Worm (Caenorhabditis elegans) whole organism, early embryonic: ENCODE data around the gene lys-10.

Experiments used
- B0310.2 ChIP-seq: sonication (generic microtip); optimal IDR thresholded peaks from 2 replicates; lab custom pipeline; 2016; ENCODE audit warnings: mild to moderate bottlenecking, missing genetic modification characterization, missing compliant biosample characterization
- F13C5.2 ChIP-seq: sonication (generic microtip); optimal IDR thresholded peaks from 2 replicates; lab custom pipeline; 2017; ENCODE audit warnings: mild to moderate bottlenecking, missing genetic modification characterization, inconsistent platforms, missing compliant biosample characterization
- aly-1 ChIP-seq: sonication (generic microtip); optimal IDR thresholded peaks from 2 replicates; lab custom pipeline; 2016; ENCODE audit warnings: missing genetic modification characterization, missing compliant biosample characterization
- ama-1 ChIP-seq: fragments of 150-350 bp; optimal IDR thresholded peaks from 2 replicates; lab custom pipeline; 2014
- ceh-13 ChIP-seq: fragments of 200-800 bp; sonication (Bioruptor generic); optimal IDR thresholded peaks from 2 replicates; lab custom pipeline; 2018; ENCODE audit warnings: mild to moderate bottlenecking, missing genetic modification characterization, missing compliant biosample characterization
- ceh-36 ChIP-seq: sonication (generic microtip); optimal IDR thresholded peaks from 2 replicates; lab custom pipeline; 2016; ENCODE audit warnings: missing genetic modification characterization, inconsistent platforms, missing compliant biosample characterization
- ets-7 ChIP-seq: sonication (generic microtip); optimal IDR thresholded peaks from 2 replicates; lab custom pipeline; 2016; ENCODE audit warnings: missing genotype, missing genetic modification characterization, missing compliant biosample characterization
- flt-1 ChIP-seq: fragments of 200-800 bp; sonication (Bioruptor generic); IDR thresholded peaks from 2 replicates; pipeline ENCODE4 v1.3.6; 2022; ENCODE audit warnings: missing genetic modification characterization, missing compliant biosample characterization
- hmbx-1 ChIP-seq: sonication (generic microtip); optimal IDR thresholded peaks from 2 replicates; lab custom pipeline; 2016; ENCODE audit warnings: mild to moderate bottlenecking, missing genetic modification characterization, missing compliant biosample characterization
- hmg-4 ChIP-seq: fragments of 200-800 bp; sonication (Bioruptor generic); optimal IDR thresholded peaks from 2 replicates; lab custom pipeline; 2018; ENCODE audit warnings: mild to moderate bottlenecking, missing genetic modification characterization, missing compliant biosample characterization
- hnd-1 ChIP-seq: sonication (generic microtip); optimal IDR thresholded peaks from 2 replicates; lab custom pipeline; 2016; ENCODE audit warnings: missing genetic modification characterization, missing compliant biosample characterization
- pes-1 ChIP-seq: fragments of 200-800 bp; sonication (Bioruptor generic); IDR thresholded peaks from 2 replicates; pipeline ENCODE4 v1.3.6; 2022; ENCODE audit warnings: missing genetic modification reagents, missing genetic modification characterization, missing compliant biosample characterization
- scrt-1 ChIP-seq: fragments of 200-800 bp; sonication (Bioruptor generic); IDR thresholded peaks from 2 replicates; pipeline ENCODE4 v1.3.6; 2022; ENCODE audit warnings: missing genetic modification characterization, missing compliant biosample characterization
- sea-1 ChIP-seq: fragments of 200-800 bp; sonication (Bioruptor generic); conservative IDR thresholded peaks from 2 replicates; pipeline ENCODE4 v1.3.6; 2022; ENCODE audit warnings: missing genetic modification characterization, missing compliant biosample characterization
- tbx-11 ChIP-seq: fragments of 200-800 bp; sonication (Bioruptor generic); IDR thresholded peaks from 2 replicates; pipeline ENCODE4 v1.3.6; 2022; ENCODE audit warnings: missing genetic modification characterization, missing compliant biosample characterization
- tbx-37 ChIP-seq: fragments of 200-800 bp; sonication (Bioruptor generic); conservative IDR thresholded peaks from 2 replicates; pipeline ENCODE4 v1.3.6; 2022; ENCODE audit warnings: missing genetic modification reagents, missing genetic modification characterization, missing compliant biosample characterization
- tra-4 ChIP-seq: sonication (generic microtip); optimal IDR thresholded peaks from 2 replicates; lab custom pipeline; 2017; ENCODE audit warnings: missing genetic modification characterization, missing compliant biosample characterization

Gene lys-10

DNA sequence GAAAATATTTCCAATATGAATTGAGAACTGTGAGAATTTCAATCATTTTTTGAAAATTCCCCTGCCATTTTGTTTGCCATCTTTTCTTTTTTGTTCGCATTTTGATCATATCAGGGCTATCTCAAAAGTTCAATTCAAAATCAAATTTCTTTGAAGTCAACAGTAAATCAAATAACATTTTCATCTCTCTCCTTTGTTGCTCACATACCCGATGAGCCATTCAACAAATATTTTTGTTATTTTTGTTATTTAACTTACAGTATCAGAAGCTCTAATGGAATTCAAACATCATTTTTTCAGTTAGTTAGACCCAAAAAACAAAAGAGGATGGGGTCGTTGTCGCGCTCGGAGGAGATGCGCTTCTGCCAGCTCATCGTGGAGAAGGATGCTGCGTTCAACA is 29.0 kb upstream of the lys-10 start, which contains the start of gene vha-5:
Gene vha-5, plus strand, starts transcription at position 301 of the 400 bp plus-strand sequence.
- TF ChIP-seq ama-1 (no peak), ceh-36 (tag; lab: Kevin White, UChicago) (no peak), tbx-37 (GFP tag; lab: Robert Waterston, UW) (no peak), tra-4 (no peak), scrt-1 (no peak), hmg-4 (GFP tag; lab: Kevin White, UChicago) (no peak), tbx-11 (GFP tag; lab: Robert Waterston, UW) (no peak), hnd-1 (tag; lab: Kevin White, UChicago) (no peak), F13C5.2 (tag; lab: Kevin White, UChicago) (no peak), aly-1 (tag; lab: Kevin White, UChicago) (no peak), pes-1 (GFP tag; lab: Robert Waterston, UW) (no peak), ceh-13 (GFP tag; lab: Kevin White, UChicago) (no peak), ets-7 (tag; lab: Kevin White, UChicago) (no peak), flt-1 (GFP tag; lab: Robert Waterston, UW) (no peak), hmbx-1 (tag; lab: Kevin White, UChicago) (no peak), B0310.2 (tag; lab: Kevin White, UChicago) (no peak)

DNA sequence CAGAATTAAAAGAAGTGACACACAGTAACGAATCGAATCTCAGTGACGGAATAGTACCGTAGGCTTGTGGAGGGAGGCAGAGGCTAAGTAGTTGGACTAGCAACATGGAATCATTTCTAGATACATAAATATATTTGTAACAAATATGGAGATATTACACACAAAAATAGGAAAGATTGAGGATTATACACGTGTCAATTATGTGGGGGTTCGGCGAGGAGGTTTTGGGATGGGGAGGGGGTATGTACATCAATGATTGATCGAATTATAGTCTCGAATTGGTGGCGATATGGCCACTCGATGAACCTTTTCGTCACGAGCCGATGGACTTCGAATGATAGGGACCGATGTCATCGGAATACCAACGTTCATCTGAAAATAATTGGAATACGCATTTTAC is 25.2 kb upstream of the lys-10 start:
- no peak for TF ChIP-seq ceh-36 (tag; lab: Kevin White, UChicago)
- TF ChIP-seq tra-4: no peak
- TF ChIP-seq ets-7 (tag; lab: Kevin White, UChicago): no peak
- no peak for TF ChIP-seq tbx-37 (GFP tag; lab: Robert Waterston, UW)

DNA sequence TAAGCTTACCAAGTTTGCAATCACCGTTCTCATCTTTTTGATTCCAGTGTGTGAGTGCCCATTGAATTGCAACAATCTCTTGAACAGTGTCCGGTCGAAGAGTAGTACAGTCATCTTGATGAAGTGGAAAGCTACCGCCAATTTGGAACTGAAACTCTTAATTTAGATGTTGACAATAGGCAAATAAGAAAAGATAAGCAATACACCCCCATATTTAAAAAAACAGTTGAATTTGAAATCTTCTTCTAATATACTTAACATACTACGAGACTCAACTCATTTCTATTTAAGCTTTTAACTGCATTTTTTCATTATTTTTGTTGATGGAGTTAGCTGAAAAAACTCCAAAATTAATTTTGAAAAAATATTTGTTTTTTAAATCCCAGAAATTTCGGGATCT is 20.5 kb upstream of the lys-10 start:
- TF ChIP-seq hmg-4 (GFP tag; lab: Kevin White, UChicago): no peak
- no peak for TF ChIP-seq ceh-36 (tag; lab: Kevin White, UChicago)
- no peak for TF ChIP-seq tra-4
- TF ChIP-seq flt-1 (GFP tag; lab: Robert Waterston, UW): no peak
- no peak for TF ChIP-seq B0310.2 (tag; lab: Kevin White, UChicago)
- TF ChIP-seq F13C5.2 (tag; lab: Kevin White, UChicago): no peak
- TF ChIP-seq ama-1: no peak
- no peak for TF ChIP-seq pes-1 (GFP tag; lab: Robert Waterston, UW)
- TF ChIP-seq aly-1 (tag; lab: Kevin White, UChicago): no peak
- no peak for TF ChIP-seq hnd-1 (tag; lab: Kevin White, UChicago)
- TF ChIP-seq tbx-11 (GFP tag; lab: Robert Waterston, UW): no peak
- TF ChIP-seq tbx-37 (GFP tag; lab: Robert Waterston, UW): no peak
- TF ChIP-seq ets-7 (tag; lab: Kevin White, UChicago): no peak
- no peak for TF ChIP-seq hmbx-1 (tag; lab: Kevin White, UChicago)
- no peak for TF ChIP-seq sea-1

DNA sequence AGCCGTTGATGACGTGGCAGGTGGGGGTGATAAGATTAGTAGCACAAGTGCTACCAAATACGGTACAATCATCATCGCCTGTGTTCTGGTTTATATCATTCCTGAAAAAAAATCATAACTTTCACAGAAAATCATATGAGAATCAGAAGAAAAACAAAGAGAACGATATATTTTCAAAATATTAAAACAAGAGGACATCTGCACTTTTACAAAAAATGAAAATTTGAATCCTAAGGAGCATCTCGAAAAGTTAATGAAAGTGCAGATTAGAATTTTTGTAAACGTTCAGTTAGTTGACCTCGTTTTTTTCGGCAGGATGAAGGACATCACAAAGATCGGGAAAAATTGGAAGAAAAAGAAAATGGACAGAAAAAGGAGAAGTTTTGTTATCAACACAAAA is 19.8 kb upstream of the lys-10 start, which contains the start of gene F35H10.10:
Gene F35H10.10, minus strand, starts transcription at position 101 of the 400 bp plus-strand sequence.
- no peak for TF ChIP-seq pes-1 (GFP tag; lab: Robert Waterston, UW)
- TF ChIP-seq tbx-37 (GFP tag; lab: Robert Waterston, UW): no peak
- no peak for TF ChIP-seq tra-4
- TF ChIP-seq scrt-1: no peak
- no peak for TF ChIP-seq ceh-13 (GFP tag; lab: Kevin White, UChicago)
- no peak for TF ChIP-seq tbx-11 (GFP tag; lab: Robert Waterston, UW)
- no peak for TF ChIP-seq sea-1
- TF ChIP-seq hmg-4 (GFP tag; lab: Kevin White, UChicago): no peak
- TF ChIP-seq ets-7 (tag; lab: Kevin White, UChicago): no peak
- TF ChIP-seq B0310.2 (tag; lab: Kevin White, UChicago): no peak
- no peak for TF ChIP-seq aly-1 (tag; lab: Kevin White, UChicago)

DNA sequence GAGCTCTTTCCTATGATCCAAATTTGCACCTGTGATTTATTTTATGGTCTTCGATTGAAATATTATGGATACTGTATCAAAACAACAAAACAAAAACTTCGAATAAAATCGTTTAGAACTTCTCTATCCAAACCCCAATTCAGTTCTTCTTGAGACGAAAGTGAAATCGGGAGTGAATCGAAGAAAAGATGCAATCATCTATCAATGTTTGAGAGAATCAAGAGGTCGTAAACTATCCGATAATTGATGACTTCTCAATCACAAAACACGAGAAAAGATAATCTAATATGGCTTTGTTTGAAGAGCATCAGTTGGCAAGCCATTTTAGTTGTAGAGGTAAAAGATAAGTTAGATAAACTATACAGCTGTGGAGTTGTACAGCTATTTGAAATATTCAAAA is 14.8 kb upstream of the lys-10 start:
- no peak for TF ChIP-seq ets-7 (tag; lab: Kevin White, UChicago)
- no peak for TF ChIP-seq sea-1
- TF ChIP-seq tbx-37 (GFP tag; lab: Robert Waterston, UW): no peak
- TF ChIP-seq scrt-1: no peak

DNA sequence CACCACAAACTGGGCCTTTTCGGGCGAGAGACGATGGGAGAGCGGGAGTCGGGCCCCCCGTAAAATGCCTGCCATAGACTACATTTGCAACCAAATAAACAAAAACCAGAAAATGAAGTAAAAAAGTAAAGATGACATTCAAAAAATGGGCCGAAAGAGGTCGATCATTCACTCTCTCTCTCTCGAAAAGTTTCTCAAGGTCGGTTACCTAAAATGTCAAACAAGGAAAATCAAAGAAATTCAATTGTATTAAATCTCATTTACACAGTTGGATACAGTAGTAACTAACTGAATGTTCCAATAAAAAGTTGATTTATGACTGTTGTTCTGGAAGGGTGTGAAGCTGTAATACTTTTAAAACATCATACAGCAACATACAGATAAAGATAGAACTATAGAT is 13.8 kb upstream of the lys-10 start:
- TF ChIP-seq sea-1: no peak

DNA sequence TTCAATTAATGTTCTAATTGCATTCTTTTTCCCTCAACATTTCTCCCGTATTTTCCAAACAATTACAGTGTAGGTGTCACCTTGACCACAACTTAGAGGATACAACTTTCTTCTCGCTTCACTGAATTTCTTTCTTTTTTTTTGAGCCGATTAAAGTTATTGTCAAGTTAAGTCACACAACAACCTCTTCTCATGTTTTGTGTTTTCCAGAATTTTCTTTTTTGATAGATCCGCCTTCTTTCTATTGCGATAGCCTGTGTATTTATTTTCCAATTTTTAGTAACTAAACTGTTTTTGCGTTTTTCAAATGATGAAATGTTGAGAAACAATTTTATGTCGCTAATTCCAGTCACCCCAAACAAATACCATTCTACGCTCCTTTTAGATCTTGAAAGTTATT is 7.0 kb upstream of the lys-10 start, which contains the start of gene F35H10.3:
Gene F35H10.3, plus strand, starts transcription at position 301 of the 400 bp plus-strand sequence.
- TF ChIP-seq ama-1 (no peak), B0310.2 (tag; lab: Kevin White, UChicago) (no peak), scrt-1 (no peak), ets-7 (tag; lab: Kevin White, UChicago) (no peak), tra-4 (no peak), F13C5.2 (tag; lab: Kevin White, UChicago) (no peak), tbx-11 (GFP tag; lab: Robert Waterston, UW) (no peak), flt-1 (GFP tag; lab: Robert Waterston, UW) (no peak), hnd-1 (tag; lab: Kevin White, UChicago) (no peak), pes-1 (GFP tag; lab: Robert Waterston, UW) (no peak), sea-1 (no peak), ceh-13 (GFP tag; lab: Kevin White, UChicago) (no peak), aly-1 (tag; lab: Kevin White, UChicago) (no peak), hmg-4 (GFP tag; lab: Kevin White, UChicago) (no peak), ceh-36 (tag; lab: Kevin White, UChicago) (no peak)

DNA sequence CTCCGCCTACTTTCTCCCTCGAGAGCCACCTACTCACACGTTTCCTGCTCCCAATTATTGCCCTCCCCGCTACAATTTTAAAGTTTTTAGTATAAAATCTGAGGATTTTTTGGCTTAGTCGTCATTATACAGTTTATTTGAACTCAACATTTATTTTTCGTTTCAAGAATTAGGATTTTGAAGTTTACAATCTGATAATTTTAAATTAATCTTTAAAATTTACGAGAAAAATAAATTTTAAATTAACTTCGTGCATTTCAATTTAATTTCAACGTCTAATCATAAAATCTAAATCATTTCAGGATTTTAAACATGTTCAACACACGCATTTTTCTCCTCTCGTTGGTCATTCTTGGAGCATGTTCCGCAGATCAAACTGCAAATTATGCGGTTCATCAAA is 3.7 kb upstream of the lys-10 start, which contains the start of gene F35H10.2:
Gene F35H10.2, plus strand, starts transcription at position 301 of the 400 bp plus-strand sequence.
- no peak for TF ChIP-seq ets-7 (tag; lab: Kevin White, UChicago)
- TF ChIP-seq ceh-13 (GFP tag; lab: Kevin White, UChicago): no peak
- no peak for TF ChIP-seq hnd-1 (tag; lab: Kevin White, UChicago)
- TF ChIP-seq sea-1: no peak
- TF ChIP-seq hmg-4 (GFP tag; lab: Kevin White, UChicago): no peak
- no peak for TF ChIP-seq hmbx-1 (tag; lab: Kevin White, UChicago)
